Fruit fly (Drosophila melanogaster) whole organism, wandering third instar larva: ENCODE results near the gene CG13700.

Experiments used
- Abd-B ChIP-seq: fragments of >200 bp; optimal IDR thresholded peaks from 2 replicates; lab custom pipeline; 2017; ENCODE audit warnings: missing biosample characterization, missing genetic modification characterization
- CG32264 ChIP-seq: fragments of 200-800 bp; sonication (Bioruptor generic); optimal IDR thresholded peaks from 2 replicates; lab custom pipeline; 2016; ENCODE audit warnings: missing biosample characterization, missing genetic modification characterization
- CG9705 ChIP-seq: fragments of 200-800 bp; sonication (Bioruptor generic); optimal IDR thresholded peaks from 2 replicates; lab custom pipeline; 2018; ENCODE audit warnings: missing biosample characterization, mild to moderate bottlenecking, missing genetic modification characterization
- CrebA ChIP-seq: fragments of 200-800 bp; sonication (Bioruptor generic); optimal IDR thresholded peaks from 2 replicates; lab custom pipeline; 2016; ENCODE audit warnings: missing biosample characterization, mild to moderate bottlenecking, missing genetic modification characterization, borderline replicate concordance
- Dfd ChIP-seq: fragments of >200 bp; optimal IDR thresholded peaks from 2 replicates; lab custom pipeline; 2017; ENCODE audit warnings: missing biosample characterization, missing genetic modification characterization
- Dif ChIP-seq: fragments of 200-275, 200-300 bp; sonication (Bioruptor generic); optimal IDR thresholded peaks from 2 replicates; lab custom pipeline; 2018; ENCODE audit warnings: missing biosample characterization, missing genetic modification characterization; ENCODE audit not compliant: partially characterized antibody
- HLH106 ChIP-seq: fragments of 200-800 bp; optimal IDR thresholded peaks from 3 replicates; lab custom pipeline; 2019; ENCODE audit warnings: missing biosample characterization, mild to moderate bottlenecking, missing genetic modification characterization, moderate library complexity
- Hnf4 ChIP-seq: fragments of 200-800 bp; sonication (Bioruptor generic); optimal IDR thresholded peaks from 2 replicates; lab custom pipeline; 2016; ENCODE audit warnings: missing biosample characterization, mild to moderate bottlenecking, missing genetic modification characterization
- Hr78 ChIP-seq: fragments of >200 bp; optimal IDR thresholded peaks from 2 replicates; lab custom pipeline; 2017; ENCODE audit warnings: missing biosample characterization, missing genetic modification characterization
- Jra ChIP-seq: sonication (Bioruptor generic); optimal IDR thresholded peaks from 2 replicates; lab custom pipeline; 2016; ENCODE audit warnings: missing biosample characterization, missing genetic modification characterization
- Myc ChIP-seq: fragments of >200 bp; optimal IDR thresholded peaks from 2 replicates; lab custom pipeline; 2017
- N ChIP-seq: fragments of >200 bp; optimal IDR thresholded peaks from 2 replicates; lab custom pipeline; 2018; ENCODE audit warnings: missing biosample characterization, missing external identifiers, missing genetic modification characterization
- OdsH ChIP-seq: fragments of 200-800 bp; sonication (Bioruptor generic); optimal IDR thresholded peaks from 2 replicates; lab custom pipeline; 2016; ENCODE audit warnings: missing biosample characterization, mild to moderate bottlenecking, missing genetic modification characterization
- Rel ChIP-seq, 2 experiments: fragments of 200-800 bp; sonication (Bioruptor generic) in 1 of 2; optimal IDR thresholded peaks; 2 replicates in 1 of 2; 3 replicates in 1 of 2; lab custom pipeline; 2016 to 2019; ENCODE audit warnings: mild to moderate bottlenecking in 2 of 2, missing biosample characterization in 2 of 2, missing genetic modification characterization in 2 of 2, moderate library complexity in 1 of 2
- Sp1 ChIP-seq: fragments of 200-800 bp; sonication (Bioruptor generic); optimal IDR thresholded peaks from 3 replicates; lab custom pipeline; 2019; ENCODE audit warnings: missing biosample characterization, mild to moderate bottlenecking, missing genetic modification characterization, moderate library complexity
- Vsx2 ChIP-seq: fragments of 200-300, 225-300 bp; sonication (Bioruptor generic); optimal IDR thresholded peaks from 2 replicates; lab custom pipeline; 2018; ENCODE audit warnings: missing biosample characterization, missing genetic modification characterization; ENCODE audit not compliant: partially characterized antibody
- br ChIP-seq: fragments of 200-800 bp; sonication (Bioruptor generic); optimal IDR thresholded peaks from 2 replicates; lab custom pipeline; 2016; ENCODE audit warnings: missing biosample characterization, missing genetic modification characterization
- brk ChIP-seq: fragments of 200-800 bp; sonication (Bioruptor generic); optimal IDR thresholded peaks from 2 replicates; lab custom pipeline; 2016; ENCODE audit warnings: missing biosample characterization, mild to moderate bottlenecking, missing genetic modification characterization
- dmrt93B ChIP-seq: fragments of 200-800 bp; sonication (Bioruptor generic); optimal IDR thresholded peaks from 2 replicates; lab custom pipeline; 2018; ENCODE audit warnings: missing biosample characterization, mild to moderate bottlenecking, missing genetic modification characterization
- dsf ChIP-seq: sonication (Bioruptor generic); optimal IDR thresholded peaks from 2 replicates; lab custom pipeline; 2016; ENCODE audit warnings: missing biosample characterization, missing genetic modification characterization, borderline replicate concordance
- ey ChIP-seq: fragments of 200-800 bp; sonication (Bioruptor generic); optimal IDR thresholded peaks from 2 replicates; lab custom pipeline; 2016; ENCODE audit warnings: missing biosample characterization, missing genetic modification characterization
- foxo ChIP-seq, 2 experiments: fragments of 200-800 bp; sonication (Bioruptor generic); optimal IDR thresholded peaks; 2 replicates in 1 of 2; 3 replicates in 1 of 2; lab custom pipeline; 2016 to 2017; ENCODE audit warnings: missing biosample characterization in 2 of 2, missing genetic modification characterization in 2 of 2
- fru ChIP-seq: fragments of 200-800 bp; sonication (Bioruptor generic); optimal IDR thresholded peaks from 3 replicates; lab custom pipeline; 2016; ENCODE audit warnings: missing biosample characterization, mild to moderate bottlenecking, missing genetic modification characterization
- h ChIP-seq: fragments of 200-800 bp; sonication (Bioruptor generic); optimal IDR thresholded peaks from 3 replicates; lab custom pipeline; 2016; ENCODE audit warnings: missing biosample characterization, mild to moderate bottlenecking, missing genetic modification characterization
- jim ChIP-seq: fragments of 175-275, 200-325 bp; sonication (Bioruptor generic); optimal IDR thresholded peaks from 2 replicates; lab custom pipeline; 2016; ENCODE audit warnings: missing biosample characterization, mild to moderate bottlenecking, missing genetic modification characterization
- lola ChIP-seq: fragments of >200 bp; optimal IDR thresholded peaks from 2 replicates; lab custom pipeline; 2017; ENCODE audit warnings: missing biosample characterization, missing genetic modification characterization
- pan ChIP-seq: fragments of >200 bp; optimal IDR thresholded peaks from 2 replicates; lab custom pipeline; 2017
- psq ChIP-seq: fragments of 200-800 bp; sonication (Bioruptor generic); optimal IDR thresholded peaks from 3 replicates; lab custom pipeline; 2017; ENCODE audit warnings: missing biosample characterization, mild to moderate bottlenecking, missing genetic modification characterization, moderate library complexity
- sage ChIP-seq: fragments of 200-800 bp; sonication (Bioruptor generic); optimal IDR thresholded peaks from 2 replicates; lab custom pipeline; 2016; ENCODE audit warnings: missing biosample characterization, mild to moderate bottlenecking, missing genetic modification characterization
- sv ChIP-seq: fragments of 200-800 bp; sonication (Bioruptor generic); optimal IDR thresholded peaks from 3 replicates; lab custom pipeline; 2016; ENCODE audit warnings: missing biosample characterization, missing genetic modification characterization
- tai ChIP-seq: sonication (Bioruptor generic); optimal IDR thresholded peaks from 2 replicates; lab custom pipeline; 2016; ENCODE audit warnings: missing biosample characterization, missing genetic modification characterization
- usp ChIP-seq: fragments of >200 bp; optimal IDR thresholded peaks from 2 replicates; lab custom pipeline; 2017; ENCODE audit warnings: missing biosample characterization, missing genetic modification characterization
- woc ChIP-seq: sonication (Bioruptor generic); optimal IDR thresholded peaks from 2 replicates; lab custom pipeline; 2016; ENCODE audit warnings: missing biosample characterization, mild to moderate bottlenecking, missing genetic modification characterization

Gene CG13700

DNA sequence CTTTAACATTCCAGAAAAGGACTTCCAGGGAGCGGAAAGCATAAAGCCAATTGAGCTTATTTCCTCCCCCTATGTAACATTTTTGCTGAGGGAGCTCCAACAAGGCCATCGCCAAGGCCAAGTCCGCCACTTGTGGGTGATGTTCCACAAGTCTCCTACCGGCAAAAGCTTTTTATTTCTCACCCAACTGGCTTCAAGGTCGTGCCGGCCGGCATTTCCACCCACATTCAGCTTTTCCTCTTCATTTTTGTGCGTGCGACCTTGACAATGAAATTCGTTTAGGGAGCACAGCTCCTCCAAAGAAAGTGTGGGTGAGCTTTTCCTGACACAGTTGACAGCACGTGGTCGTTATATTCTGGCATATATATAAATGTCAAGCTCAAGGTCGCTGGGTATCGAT is 4.7 kb upstream of the CG13700 start:
- TF ChIP-seq psq (no peak), Abd-B (no peak), Hr78 (no peak), Vsx2 (GFP tag; lab: Kevin White, UChicago) (no peak), dmrt93B (GFP tag; lab: Kevin White, UChicago) (no peak), CG9705 (GFP tag; lab: Kevin White, UChicago) (no peak), Dfd (no peak), Hnf4 (GFP tag; lab: Kevin White, UChicago) (no peak), Dif (no peak), CrebA (GFP tag; lab: Kevin White, UChicago) (no peak), ey (GFP tag; lab: Kevin White, UChicago) (no peak), CG32264 (GFP tag; lab: Kevin White, UChicago) (no peak), OdsH (GFP tag; lab: Kevin White, UChicago) (no peak), usp (GFP tag; lab: Kevin White, UChicago) (no peak), Rel (GFP tag; optimal IDR thresholded peaks at IDR 0.05; lab: Kevin White, UChicago) (no peak), Rel (tag; optimal IDR thresholded peaks at IDR 0.05; lab: Kevin White, UChicago) (no peak)

DNA sequence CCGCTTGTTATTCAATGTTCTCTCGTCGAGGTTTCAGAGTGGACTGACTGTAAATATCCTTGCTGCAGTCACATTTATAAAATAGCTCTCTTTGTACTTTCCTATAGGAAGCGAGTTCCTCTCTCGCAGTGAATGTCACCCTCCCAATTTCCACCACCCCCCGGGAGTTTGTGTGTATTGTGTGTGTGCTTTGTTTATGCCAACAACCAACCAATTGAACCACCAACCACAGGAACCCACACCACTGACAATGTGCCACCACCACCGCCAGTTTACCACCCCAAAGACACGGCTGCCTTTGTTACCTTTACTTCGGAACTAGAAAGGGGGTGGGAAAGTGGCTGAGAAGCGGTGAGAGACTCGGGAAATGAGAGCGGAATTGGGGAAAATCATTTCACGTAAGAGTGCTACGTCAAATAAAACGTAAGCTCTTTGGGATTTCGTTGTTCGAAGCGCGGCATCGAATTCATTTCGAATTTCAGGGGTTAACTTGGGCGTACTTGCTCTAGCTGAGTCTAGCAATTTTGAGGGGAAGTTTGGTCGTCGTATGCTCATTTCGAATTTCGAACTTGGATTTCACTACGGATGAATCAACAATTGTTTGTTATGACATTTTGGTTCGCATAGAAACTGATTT is 3.4 kb upstream of the CG13700 start, which contains the start of gene grim:
grim (minus strand) TSS at position 51 of the 637 bp plus-strand sequence.
- TF ChIP-seq brk (GFP tag; lab: Kevin White, UChicago), result no peak
- TF ChIP-seq br (GFP tag; lab: Kevin White, UChicago), result no peak
- no peak for TF ChIP-seq Dif
- TF ChIP-seq Abd-B, result no peak
- TF ChIP-seq Jra (GFP tag; lab: Kevin White, UChicago), result no peak
- no peak for TF ChIP-seq fru (GFP tag; lab: Kevin White, UChicago)
- TF ChIP-seq Myc (lab: Kevin White, UChicago), result no peak
- TF ChIP-seq ey (GFP tag; lab: Kevin White, UChicago), result no peak
- no peak for TF ChIP-seq psq
- no peak for TF ChIP-seq N (GFP tag; lab: Kevin White, UChicago)
- no peak for TF ChIP-seq lola

DNA sequence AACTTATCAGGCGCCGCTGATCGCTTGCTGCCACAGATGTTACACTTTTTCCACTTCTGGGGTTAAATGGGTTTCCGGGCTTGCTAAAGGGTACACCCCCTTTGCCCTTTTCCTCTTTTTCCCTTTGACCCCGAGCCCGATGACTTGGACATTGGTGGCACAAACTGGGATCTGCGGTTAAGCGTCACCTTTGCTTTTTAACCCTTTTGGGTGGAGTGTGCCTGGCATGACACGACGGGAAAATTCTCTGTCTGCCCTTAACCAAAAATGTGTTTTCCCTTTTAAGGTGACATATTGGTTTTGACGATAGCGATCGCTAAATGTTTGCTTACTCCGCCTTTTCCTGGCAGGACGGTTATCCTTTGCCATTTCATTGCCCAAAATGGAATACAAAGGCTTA is 961 bp upstream of the CG13700 start:
- TF ChIP-seq h (GFP tag; lab: Kevin White, UChicago) (no peak), N (GFP tag; lab: Kevin White, UChicago) (no peak), Myc (lab: Kevin White, UChicago) (no peak), Sp1 (GFP tag; lab: Kevin White, UChicago) (no peak), ey (GFP tag; lab: Kevin White, UChicago) (no peak), Hr78 (no peak), sage (no peak), HLH106 (tag; lab: Kevin White, UChicago) (no peak), Abd-B (no peak), psq (no peak), Rel (GFP tag; optimal IDR thresholded peaks at IDR 0.05; lab: Kevin White, UChicago) (no peak), Rel (tag; optimal IDR thresholded peaks at IDR 0.05; lab: Kevin White, UChicago) (no peak)
- TF ChIP-seq, all 38 proteins: peak for 0

DNA sequence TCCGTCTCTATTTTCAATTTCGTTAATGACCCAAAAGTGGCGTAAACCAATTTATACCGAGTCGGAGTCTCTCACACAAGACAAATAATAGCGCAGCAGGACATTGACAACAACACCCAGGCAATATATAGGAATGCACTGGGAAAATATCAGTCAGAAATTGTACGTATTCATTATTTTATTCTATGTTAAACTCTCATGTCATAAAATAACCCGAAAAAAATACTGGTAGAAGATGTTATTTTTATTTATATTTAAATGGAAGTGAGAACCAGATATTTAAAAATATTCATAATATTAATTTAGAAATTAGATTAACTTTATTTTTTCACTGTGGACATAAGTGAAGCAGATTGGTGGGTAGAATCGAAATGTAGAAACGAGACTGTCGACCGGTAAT is 3.7 kb downstream of the CG13700 start:
- no peak for TF ChIP-seq sv
- no peak for TF ChIP-seq foxo (GFP tag; optimal IDR thresholded peaks at IDR 0.05; lab: Kevin White, UChicago)
- no peak for TF ChIP-seq brk (GFP tag; lab: Kevin White, UChicago)
- no peak for TF ChIP-seq Hnf4 (GFP tag; lab: Kevin White, UChicago)
- no peak for TF ChIP-seq psq
- TF ChIP-seq dmrt93B (GFP tag; lab: Kevin White, UChicago), result no peak
- TF ChIP-seq woc (GFP tag; lab: Kevin White, UChicago), result no peak
- TF ChIP-seq tai, result no peak
- no peak for TF ChIP-seq lola
- no peak for TF ChIP-seq sage
- TF ChIP-seq jim (GFP tag; lab: Kevin White, UChicago), result no peak
- TF ChIP-seq Dfd, result no peak
- no peak for TF ChIP-seq ey (GFP tag; lab: Kevin White, UChicago)
- TF ChIP-seq pan, result no peak
- TF ChIP-seq Hr78, result no peak
- no peak for TF ChIP-seq CrebA (GFP tag; lab: Kevin White, UChicago)
- no peak for TF ChIP-seq dsf (GFP tag; lab: Kevin White, UChicago)
- TF ChIP-seq usp (GFP tag; lab: Kevin White, UChicago), result no peak
